Fruit fly (Drosophila melanogaster): ENCODE measurements around the gene Zmynd10.

The Zmynd10 gene

DNA sequence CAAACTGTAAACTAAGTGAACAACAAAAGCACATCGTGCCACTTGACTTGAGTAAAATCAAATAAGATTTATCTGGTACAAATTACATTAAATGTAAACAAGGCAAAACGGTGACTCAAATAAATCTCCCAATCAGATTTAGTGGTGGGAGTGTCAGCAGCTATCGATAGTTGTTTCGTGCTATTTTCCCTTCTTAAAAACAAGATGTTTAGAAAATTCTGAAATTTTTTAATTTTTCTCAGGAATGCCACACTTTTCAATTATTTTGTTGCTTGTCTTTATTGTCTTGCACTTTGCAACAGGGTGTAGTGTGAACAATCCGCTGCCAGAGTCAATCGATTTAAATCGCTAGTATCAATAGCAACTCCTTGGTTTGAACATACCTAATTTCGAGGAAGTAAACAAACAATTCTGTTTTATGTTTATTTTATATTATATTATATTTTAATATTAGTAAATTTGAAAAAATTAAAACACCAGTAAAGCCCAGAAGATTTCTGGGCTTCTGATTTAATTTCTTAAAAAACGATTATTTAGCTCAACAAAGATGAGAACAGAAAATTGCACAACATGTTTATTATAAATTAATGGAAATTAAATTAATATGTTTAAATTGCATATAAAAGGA lies 10.9 kb downstream of the Zmynd10 start, which contains the start of gene MICAL-like (continued):
- TF ChIP-seq mirr (GFP tag; optimal IDR thresholded peaks at IDR 0.05) (no peak), exex (tag; optimal IDR thresholded peaks at IDR 0.05) (no peak), Sin3A (optimal IDR thresholded peaks at IDR 0.05) (no peak), Dfd (GFP tag; optimal IDR thresholded peaks at IDR 0.05) (no peak), CG17802 (tag; optimal IDR thresholded peaks at IDR 0.05) (peak; percentile 42), dm (GFP tag; optimal IDR thresholded peaks at IDR 0.05) (no peak), ken (GFP tag; IDR thresholded peaks at IDR 0.05) (peak; percentile 60; the same call in 1 of the 3 replicates), zfh1 (GFP tag; IDR thresholded peaks at IDR 0.05) (no peak), CG8765 (GFP tag; IDR thresholded peaks at IDR 0.05) (no peak), CG16863 (GFP tag; optimal IDR thresholded peaks at IDR 0.05) (no peak), CG7556 (GFP tag; optimal IDR thresholded peaks at IDR 0.05) (no peak), CG6683 (GFP tag; optimal IDR thresholded peaks at IDR 0.05) (no peak), CG13123 (GFP tag; optimal IDR thresholded peaks at IDR 0.05) (no peak), CG18619 (GFP tag; optimal IDR thresholded peaks at IDR 0.05) (no peak), Atf6 (GFP tag; IDR thresholded peaks at IDR 0.05) (0 out of 2 replicates have a peak, but pooled peaks have one; percentile 14), Oli (tag; optimal IDR thresholded peaks at IDR 0.05) (no peak), ranshi (GFP tag; IDR thresholded peaks at IDR 0.05) (peak; percentile 40), CG7271 (tag; optimal IDR thresholded peaks at IDR 0.05) (no peak), Ssrp (tag; optimal IDR thresholded peaks at IDR 0.05) (no peak), CG17359 (tag; optimal IDR thresholded peaks at IDR 0.05) (no peak), CG4854 (GFP tag; optimal IDR thresholded peaks at IDR 0.05) (no peak), CG12659 (GFP tag; optimal IDR thresholded peaks at IDR 0.05) (no peak), Six4 (GFP tag; optimal IDR thresholded peaks at IDR 0.05) (no peak), CG14710 (tag; optimal IDR thresholded peaks at IDR 0.05) (peak; percentile 78), CG1647 (GFP tag; optimal IDR thresholded peaks at IDR 0.05) (no peak), CG32532 (GFP tag; IDR thresholded peaks at IDR 0.05) (peak; percentile 64), CG4404 (GFP tag; IDR thresholded peaks at IDR 0.05) (peak; percentile 30), usp (GFP tag; optimal IDR thresholded peaks at IDR 0.05) (no peak), tin (GFP tag; optimal IDR thresholded peaks at IDR 0.05) (no peak), Dad (GFP tag; optimal IDR thresholded peaks at IDR 0.05) (peak; percentile 26), CG8281 (tag; optimal IDR thresholded peaks at IDR 0.05) (no peak), Dip3 (GFP tag; optimal IDR thresholded peaks at IDR 0.05) (no peak), ato (GFP tag; IDR thresholded peaks at IDR 0.05; ENCODE audit: partially characterized antibody) (peak; percentile 36; the same call in 1 of the 2 replicates), CG33557 (GFP tag; optimal IDR thresholded peaks at IDR 0.05) (no peak), CG10462 (GFP tag; optimal IDR thresholded peaks at IDR 0.05) (no peak), C15 (GFP tag; IDR thresholded peaks at IDR 0.05) (no peak), CG10274 (GFP tag; optimal IDR thresholded peaks at IDR 0.05) (no peak), pho (GFP tag; optimal IDR thresholded peaks at IDR 0.05) (no peak), chif (GFP tag; optimal IDR thresholded peaks at IDR 0.05) (no peak), CG18011 (GFP tag; optimal IDR thresholded peaks at IDR 0.05) (no peak), Fer2 (tag; optimal IDR thresholded peaks at IDR 0.05) (no peak), amos (GFP tag; IDR thresholded peaks at IDR 0.05; ENCODE audit: partially characterized antibody) (peak; percentile 73), CG1602 (GFP tag; optimal IDR thresholded peaks at IDR 0.05) (no peak), Kr (GFP tag; optimal IDR thresholded peaks at IDR 0.05) (no peak), org-1 (GFP tag; optimal IDR thresholded peaks at IDR 0.05) (no peak), CG31388 (GFP tag; optimal IDR thresholded peaks at IDR 0.05) (no peak), Optix (GFP tag; IDR thresholded peaks at IDR 0.05) (0 out of 3 replicates have a peak, but pooled peaks have one; percentile 33), btn (GFP tag; optimal IDR thresholded peaks at IDR 0.05) (no peak), Side (GFP tag; optimal IDR thresholded peaks at IDR 0.05) (no peak), sens (GFP tag) (peak; percentile 87), CG7987 (GFP tag; optimal IDR thresholded peaks at IDR 0.05) (no peak)
